Worm (Caenorhabditis elegans) whole organism, mixed stage, embryonic: ENCODE measurements around the gene F26G1.15.

Source experiments
- M03D4.4 ChIP-seq: sonication (generic microtip); optimal IDR thresholded peaks from 2 replicates; lab custom pipeline; 2017; ENCODE audit warnings: mild to moderate bottlenecking, missing genetic modification characterization, missing compliant biosample characterization
- bed-3 ChIP-seq: fragments of 200-800 bp; sonication (Bioruptor generic); optimal IDR thresholded peaks from 3 replicates; lab custom pipeline; 2018; ENCODE audit warnings: mild to moderate bottlenecking, missing genetic modification characterization, moderate library complexity, missing compliant biosample characterization
- blmp-1 ChIP-seq: fragments of 150-350 bp; optimal IDR thresholded peaks from 2 replicates; lab custom pipeline; 2014; ENCODE audit warnings: missing biosample characterization, missing genetic modification characterization
- ceh-39 ChIP-seq: fragments of 150-350 bp; optimal IDR thresholded peaks from 2 replicates; lab custom pipeline; 2014; ENCODE audit warnings: missing biosample characterization, missing genetic modification characterization
- ceh-43 ChIP-seq: fragments of 200-800 bp; sonication (Bioruptor generic); optimal IDR thresholded peaks from 2 replicates; lab custom pipeline; 2018; ENCODE audit warnings: mild to moderate bottlenecking, missing genetic modification characterization, moderate library complexity, missing compliant biosample characterization
- ceh-83 ChIP-seq: fragments of 200-800 bp; sonication (Bioruptor generic); optimal IDR thresholded peaks from 2 replicates; lab custom pipeline; 2018; ENCODE audit warnings: mild to moderate bottlenecking, missing genetic modification characterization, missing compliant biosample characterization
- ces-1 ChIP-seq: fragments of 150-350 bp; optimal IDR thresholded peaks from 2 replicates; lab custom pipeline; 2014; ENCODE audit warnings: missing biosample characterization, missing genetic modification reagents, missing genetic modification characterization
- cnd-1 ChIP-seq: fragments of 200-800 bp; sonication (Bioruptor generic); optimal IDR thresholded peaks from 2 replicates; lab custom pipeline; 2018; ENCODE audit warnings: mild to moderate bottlenecking, missing genetic modification characterization, missing compliant biosample characterization
- drap-1 ChIP-seq: fragments of 200-800 bp; sonication (Bioruptor generic); optimal IDR thresholded peaks from 3 replicates; lab custom pipeline; 2018; ENCODE audit warnings: mild to moderate bottlenecking, missing genetic modification characterization, missing compliant biosample characterization
- elt-1 ChIP-seq: sonication (generic microtip); optimal IDR thresholded peaks from 2 replicates; lab custom pipeline; 2017; ENCODE audit warnings: missing genetic modification characterization, mild to moderate bottlenecking, missing compliant biosample characterization, antibody characterized with exemption, moderate library complexity, borderline replicate concordance; ENCODE audit not compliant: insufficient read depth
- elt-3 ChIP-seq: fragments of 150-350 bp; optimal IDR thresholded peaks from 2 replicates; lab custom pipeline; 2014; ENCODE audit warnings: missing biosample characterization, missing genetic modification characterization
- flh-1 ChIP-seq: fragments of 200-800 bp; sonication (Bioruptor generic); optimal IDR thresholded peaks from 2 replicates; lab custom pipeline; 2018; ENCODE audit warnings: mild to moderate bottlenecking, missing genetic modification characterization, moderate library complexity, missing compliant biosample characterization
- ham-2 ChIP-seq: fragments of 200-800 bp; sonication (Bioruptor generic); optimal IDR thresholded peaks from 2 replicates; lab custom pipeline; 2018; ENCODE audit warnings: mild to moderate bottlenecking, missing genetic modification characterization, missing compliant biosample characterization
- hlh-1 ChIP-seq: fragments of 150-350 bp; optimal IDR thresholded peaks from 2 replicates; lab custom pipeline; 2014; ENCODE audit warnings: missing biosample characterization, missing genetic modification reagents, missing genetic modification characterization
- lin-13 ChIP-seq: fragments of 150-350 bp; optimal IDR thresholded peaks from 2 replicates; lab custom pipeline; 2014; ENCODE audit warnings: missing biosample characterization, missing genetic modification characterization
- lsy-2 ChIP-seq: fragments of 150-350 bp; optimal IDR thresholded peaks from 2 replicates; lab custom pipeline; 2014; ENCODE audit warnings: missing biosample characterization, missing genetic modification characterization
- mab-5 ChIP-seq: fragments of 150-350 bp; optimal IDR thresholded peaks from 2 replicates; lab custom pipeline; 2014; ENCODE audit warnings: missing biosample characterization, missing genetic modification characterization
- mep-1 ChIP-seq: fragments of 150-350 bp; optimal IDR thresholded peaks from 2 replicates; lab custom pipeline; 2017; ENCODE audit warnings: missing biosample characterization, missing genetic modification reagents, missing genetic modification characterization, inconsistent platforms
- mls-2 ChIP-seq: sonication (generic microtip); optimal IDR thresholded peaks from 2 replicates; lab custom pipeline; 2016; ENCODE audit warnings: mild to moderate bottlenecking, missing genetic modification characterization, moderate library complexity, missing compliant biosample characterization
- nhr-12 ChIP-seq: fragments of 150-350 bp; optimal IDR thresholded peaks from 2 replicates; lab custom pipeline; 2014; ENCODE audit warnings: missing biosample characterization, missing genetic modification characterization
- nhr-2 ChIP-seq: fragments of 150-350 bp; optimal IDR thresholded peaks from 2 replicates; lab custom pipeline; 2014; ENCODE audit warnings: missing biosample characterization, missing genetic modification characterization
- nhr-237 ChIP-seq: fragments of 150-350 bp; optimal IDR thresholded peaks from 2 replicates; lab custom pipeline; 2014; ENCODE audit warnings: missing biosample characterization, missing genetic modification characterization
- nhr-28 ChIP-seq: fragments of 150-350 bp; optimal IDR thresholded peaks from 2 replicates; lab custom pipeline; 2014; ENCODE audit warnings: missing biosample characterization, missing genetic modification characterization
- pha-4 ChIP-seq: fragments of 150-350 bp; optimal IDR thresholded peaks from 2 replicates; lab custom pipeline; 2018; ENCODE audit warnings: missing biosample characterization, missing genetic modification reagents, missing genetic modification characterization
- sem-2 ChIP-seq: fragments of 200-800 bp; sonication (Bioruptor generic); optimal IDR thresholded peaks from 2 replicates; lab custom pipeline; 2018; ENCODE audit warnings: mild to moderate bottlenecking, missing genetic modification characterization, missing compliant biosample characterization
- snpc-4 ChIP-seq: fragments of 150-350 bp; optimal IDR thresholded peaks from 2 replicates; lab custom pipeline; 2014; ENCODE audit warnings: missing biosample characterization, missing genetic modification characterization
- sptf-1 ChIP-seq: sonication (generic microtip); optimal IDR thresholded peaks from 2 replicates; lab custom pipeline; 2017; ENCODE audit warnings: mild to moderate bottlenecking, missing genetic modification characterization, moderate library complexity, missing compliant biosample characterization
- tbx-8 ChIP-seq: fragments of 200-800 bp; sonication (Bioruptor generic); optimal IDR thresholded peaks from 2 replicates; lab custom pipeline; 2018; ENCODE audit warnings: mild to moderate bottlenecking, missing genetic modification characterization, moderate library complexity, missing compliant biosample characterization
- unc-120 ChIP-seq: sonication (generic microtip); optimal IDR thresholded peaks from 2 replicates; lab custom pipeline; 2017; ENCODE audit warnings: missing genetic modification characterization, missing compliant biosample characterization; ENCODE audit not compliant: poor library complexity, severe bottlenecking
- unc-39 ChIP-seq: fragments of 150-350 bp; optimal IDR thresholded peaks from 2 replicates; lab custom pipeline; 2014; ENCODE audit warnings: missing biosample characterization, missing genetic modification characterization
- unc-62 ChIP-seq: fragments of 150-350 bp; optimal IDR thresholded peaks from 2 replicates; lab custom pipeline; 2014; ENCODE audit warnings: missing biosample characterization, missing genetic modification reagents, missing genetic modification characterization
- ztf-11 ChIP-seq: fragments of 150-350 bp; optimal IDR thresholded peaks from 2 replicates; lab custom pipeline; 2014; ENCODE audit warnings: missing biosample characterization, missing genetic modification characterization

F26G1.15 gene

DNA sequence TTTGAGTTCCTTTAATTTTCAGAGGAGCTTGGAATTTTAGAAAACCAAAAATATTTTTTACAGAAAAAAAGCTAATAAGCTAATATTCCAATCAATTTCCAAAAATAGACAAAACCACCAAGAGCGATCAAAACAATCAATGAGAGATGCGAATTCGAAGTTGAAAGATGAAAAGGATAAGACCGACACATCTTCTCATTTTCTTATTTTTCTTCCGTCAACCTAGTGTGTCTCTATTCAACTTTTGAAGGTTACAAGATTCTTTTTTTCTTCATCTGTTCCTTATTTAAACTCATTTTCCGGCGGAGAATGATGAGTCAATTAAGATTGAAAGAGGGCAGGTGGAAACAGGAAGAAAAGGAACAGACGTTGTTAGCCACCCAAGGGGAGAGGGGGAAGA lies 22.5 kb upstream of the F26G1.15 start:
- TF ChIP-seq unc-62 (no peak), unc-39 (no peak), ces-1 (no peak), ceh-43 (GFP tag; lab: Kevin White, UChicago) (no peak), bed-3 (GFP tag; lab: Kevin White, UChicago) (no peak), ztf-11 (tag; lab: Kevin White, UChicago) (no peak), snpc-4 (tag; lab: Kevin White, UChicago) (no peak), unc-120 (no peak), pha-4 (tag; lab: Kevin White, UChicago) (no peak), lsy-2 (tag; lab: Kevin White, UChicago) (no peak)
- TF ChIP-seq, all 35 proteins: peak for 0

DNA sequence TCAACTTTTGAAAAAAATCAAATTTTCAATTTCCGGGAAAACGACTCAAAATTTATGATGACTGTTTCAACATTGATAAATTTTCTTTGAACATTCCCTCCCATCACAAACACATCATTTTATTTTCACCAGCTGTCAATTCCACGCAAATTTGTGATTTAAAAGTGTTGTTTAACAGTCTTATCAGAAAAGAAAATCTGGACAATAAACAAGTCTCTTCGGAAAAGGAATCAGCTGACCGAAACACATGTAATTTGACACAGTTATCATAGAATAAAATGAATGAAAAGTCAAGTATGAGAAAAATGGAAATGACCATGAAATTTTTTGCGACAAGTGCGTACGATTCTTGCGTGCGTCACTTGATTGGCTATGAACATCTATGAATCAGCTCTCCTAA lies 21.0 kb upstream of the F26G1.15 start:
- TF ChIP-seq sem-2 (GFP tag; lab: Kevin White, UChicago) (no peak), mep-1 (tag; lab: Kevin White, UChicago) (no peak), ces-1 (no peak), lsy-2 (tag; lab: Kevin White, UChicago) (no peak), M03D4.4 (tag; lab: Kevin White, UChicago) (no peak), flh-1 (GFP tag; lab: Kevin White, UChicago) (no peak), elt-3 (no peak), pha-4 (tag; lab: Kevin White, UChicago) (no peak), unc-39 (no peak), ztf-11 (tag; lab: Kevin White, UChicago) (no peak), ceh-39 (no peak), ham-2 (GFP tag; lab: Kevin White, UChicago) (no peak), nhr-12 (tag; lab: Kevin White, UChicago) (no peak), blmp-1 (no peak)

DNA sequence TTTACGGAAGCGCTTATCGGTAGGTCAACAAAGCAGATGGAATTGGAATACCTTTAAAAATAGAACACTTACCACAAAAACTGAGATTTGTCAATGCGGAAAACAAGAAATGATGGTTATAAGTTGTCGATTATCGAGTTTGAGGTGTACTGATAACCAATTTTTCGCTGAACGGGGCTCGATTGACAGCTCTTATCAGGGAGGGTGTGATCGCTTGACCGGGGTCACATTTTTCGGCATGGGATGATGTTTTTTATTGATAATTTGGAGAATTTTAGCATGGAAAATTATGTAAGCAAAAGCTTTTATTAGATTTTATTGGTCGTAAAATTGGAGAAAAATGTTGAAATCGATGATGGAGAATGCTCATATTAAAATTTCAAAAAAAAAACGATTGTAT lies 20.2 kb upstream of the F26G1.15 start:
- TF ChIP-seq unc-120 = no peak
- TF ChIP-seq mls-2 (tag; lab: Kevin White, UChicago) = no peak
- no peak for TF ChIP-seq lin-13 (tag; lab: Kevin White, UChicago)
- no peak for TF ChIP-seq cnd-1 (tag; lab: Kevin White, UChicago)
- no peak for TF ChIP-seq nhr-237
- TF ChIP-seq mab-5 (tag; lab: Kevin White, UChicago) = no peak
- no peak for TF ChIP-seq nhr-28 (tag; lab: Kevin White, UChicago)
- TF ChIP-seq nhr-2 (tag; lab: Kevin White, UChicago) = no peak
- no peak for TF ChIP-seq elt-1 (tag; lab: Kevin White, UChicago)
- no peak for TF ChIP-seq tbx-8 (GFP tag; lab: Kevin White, UChicago)
- no peak for TF ChIP-seq sem-2 (GFP tag; lab: Kevin White, UChicago)
- TF ChIP-seq lsy-2 (tag; lab: Kevin White, UChicago) = no peak
- TF ChIP-seq unc-62 = no peak
- TF ChIP-seq bed-3 (GFP tag; lab: Kevin White, UChicago) = no peak

DNA sequence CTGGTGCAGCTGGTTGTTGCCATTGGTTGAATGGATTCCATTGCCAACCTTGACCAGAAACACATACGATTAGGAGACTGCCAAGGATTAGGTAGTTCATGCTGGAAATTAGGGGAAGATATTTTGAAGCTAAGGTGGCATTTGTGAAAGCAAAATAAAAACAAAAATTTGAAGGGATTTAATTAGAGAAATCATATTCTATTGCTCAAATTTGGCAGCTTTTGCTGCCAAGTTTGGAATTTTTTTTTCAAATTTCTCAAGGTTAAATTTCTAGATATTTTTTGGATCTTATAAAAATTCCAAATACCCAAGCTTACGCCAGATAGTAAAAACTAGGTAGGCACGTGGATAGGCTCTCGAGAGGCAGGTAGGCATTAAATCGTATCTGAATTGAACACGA lies 18.8 kb upstream of the F26G1.15 start, which contains the start of gene F26G1.5:
Gene F26G1.5 (minus strand): TSS at position 101 of the 400 bp plus-strand sequence.
- no peak for TF ChIP-seq nhr-28 (tag; lab: Kevin White, UChicago)
- TF ChIP-seq lin-13 (tag; lab: Kevin White, UChicago) = no peak
- TF ChIP-seq blmp-1 = no peak
- no peak for TF ChIP-seq unc-120
- no peak for TF ChIP-seq tbx-8 (GFP tag; lab: Kevin White, UChicago)
- no peak for TF ChIP-seq ces-1
- no peak for TF ChIP-seq nhr-12 (tag; lab: Kevin White, UChicago)
- no peak for TF ChIP-seq ham-2 (GFP tag; lab: Kevin White, UChicago)
- no peak for TF ChIP-seq lsy-2 (tag; lab: Kevin White, UChicago)
- no peak for TF ChIP-seq snpc-4 (tag; lab: Kevin White, UChicago)
- TF ChIP-seq sptf-1 = no peak
- no peak for TF ChIP-seq ceh-83 (GFP tag; lab: Kevin White, UChicago)
- TF ChIP-seq pha-4 (tag; lab: Kevin White, UChicago) = no peak
- no peak for TF ChIP-seq sem-2 (GFP tag; lab: Kevin White, UChicago)
- no peak for TF ChIP-seq M03D4.4 (tag; lab: Kevin White, UChicago)
- no peak for TF ChIP-seq ceh-43 (GFP tag; lab: Kevin White, UChicago)
- TF ChIP-seq elt-1 (tag; lab: Kevin White, UChicago) = no peak
- TF ChIP-seq mls-2 (tag; lab: Kevin White, UChicago) = no peak

DNA sequence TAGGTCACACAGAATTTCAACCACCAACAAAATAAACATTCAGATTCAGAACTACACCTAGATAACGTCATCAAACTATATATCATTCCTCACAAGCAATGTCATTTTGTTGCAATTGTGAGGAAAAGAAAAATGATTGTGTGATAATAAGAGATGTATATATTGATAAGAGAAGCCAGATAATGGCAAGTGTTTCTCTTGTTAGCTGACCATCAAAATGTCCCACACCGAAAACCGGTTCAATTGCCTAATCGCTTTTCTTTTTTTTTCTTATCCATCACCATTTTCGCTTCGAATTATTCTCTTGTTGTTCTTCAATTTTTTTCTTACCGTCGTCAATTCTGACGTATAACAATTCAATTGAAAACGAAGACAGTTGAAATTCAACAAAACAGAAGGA lies 17.7 kb upstream of the F26G1.15 start:
- no peak for TF ChIP-seq drap-1 (GFP tag; lab: Kevin White, UChicago)
- no peak for TF ChIP-seq ceh-43 (GFP tag; lab: Kevin White, UChicago)
- TF ChIP-seq ceh-83 (GFP tag; lab: Kevin White, UChicago) = no peak
- TF ChIP-seq nhr-28 (tag; lab: Kevin White, UChicago) = no peak
- no peak for TF ChIP-seq lin-13 (tag; lab: Kevin White, UChicago)
- TF ChIP-seq hlh-1 (tag; lab: Kevin White, UChicago) = no peak
- no peak for TF ChIP-seq unc-39
- no peak for TF ChIP-seq blmp-1
- no peak for TF ChIP-seq lsy-2 (tag; lab: Kevin White, UChicago)
